Worm (Caenorhabditis elegans) whole organism, L1 larva: ENCODE results near the gene lact-9.

Source experiments
- Y116A8C.19 ChIP-seq: sonication (generic microtip); optimal IDR thresholded peaks from 2 replicates; lab custom pipeline; 2016; ENCODE audit warnings: missing compliant biosample characterization, missing genetic modification characterization, borderline replicate concordance
- dpl-1 ChIP-seq, 3 experiments: fragments of 150-350 bp in 2 of 3; sonication (generic microtip) in 1 of 3; optimal IDR thresholded peaks; 2 replicates each; lab custom pipeline; 2014 to 2017; ENCODE audit warnings: missing biosample characterization in 3 of 3, missing genetic modification characterization in 3 of 3, missing genetic modification reagents in 3 of 3
- efl-1 ChIP-seq, 4 experiments: fragments of 150-350 bp; optimal IDR thresholded peaks in 3 of 4; peaks in 1 of 4; 1 replicate in 1 of 4; 2 replicates in 3 of 4; lab custom pipeline; 2014; ENCODE audit warnings: missing biosample characterization in 2 of 4, missing genetic modification characterization in 2 of 4, missing genetic modification reagents in 2 of 4
- egl-27 ChIP-seq, 2 experiments: fragments of 150-350 bp in 1 of 2; sonication (generic microtip); optimal IDR thresholded peaks; 3 replicates each; lab custom pipeline; 2017 to 2018; ENCODE audit warnings: missing biosample characterization in 2 of 2, missing genetic modification characterization in 2 of 2, missing genetic modification reagents in 2 of 2
- grh-1 ChIP-seq: fragments of 200-800 bp; sonication (Bioruptor generic); IDR thresholded peaks from 2 replicates; pipeline ENCODE4 v1.3.6; 2022; ENCODE audit warnings: missing genetic modification reagents, missing genetic modification characterization, missing compliant biosample characterization
- hlh-17 ChIP-seq: fragments of 200-800 bp; sonication (Bioruptor generic); optimal IDR thresholded peaks from 2 replicates; lab custom pipeline; 2018; ENCODE audit warnings: missing genetic modification characterization, mild to moderate bottlenecking, missing compliant biosample characterization, moderate library complexity, borderline replicate concordance
- lir-3 ChIP-seq: sonication (generic microtip); optimal IDR thresholded peaks from 2 replicates; lab custom pipeline; 2016; ENCODE audit warnings: mild to moderate bottlenecking, missing genetic modification characterization, moderate library complexity, missing compliant biosample characterization; ENCODE audit not compliant: poor library complexity
- mab-9 ChIP-seq: fragments of 200-800 bp; sonication (Bioruptor generic); IDR thresholded peaks from 2 replicates; pipeline ENCODE4 v1.3.6; 2022; ENCODE audit warnings: missing genetic modification reagents, missing genetic modification characterization, missing compliant biosample characterization
- mdl-1 ChIP-seq, 2 experiments: fragments of 150-350 bp; optimal IDR thresholded peaks; 2 replicates each; lab custom pipeline; 2014 to 2017; ENCODE audit warnings: missing biosample characterization in 2 of 2, missing genetic modification characterization in 2 of 2, inconsistent platforms in 1 of 2
- mep-1 ChIP-seq: fragments of 150-350 bp; optimal IDR thresholded peaks from 2 replicates; lab custom pipeline; 2014; ENCODE audit warnings: missing biosample characterization, missing genetic modification characterization
- nhr-237 ChIP-seq: fragments of 150-350 bp; optimal IDR thresholded peaks from 2 replicates; lab custom pipeline; 2014; ENCODE audit warnings: missing biosample characterization, missing genetic modification characterization
- nhr-77 ChIP-seq: fragments of 150-350 bp; optimal IDR thresholded peaks from 2 replicates; lab custom pipeline; 2014; ENCODE audit warnings: missing biosample characterization, missing genetic modification characterization
- nhr-85 ChIP-seq: sonication (generic microtip); peaks from one replicate; lab custom pipeline; 2016; ENCODE audit warnings: missing genetic modification characterization, inconsistent platforms, missing compliant biosample characterization
- pqm-1 ChIP-seq: sonication (generic microtip); optimal IDR thresholded peaks from 3 replicates; lab custom pipeline; 2017; ENCODE audit warnings: missing biosample characterization, missing genetic modification characterization
- rnt-1 ChIP-seq: sonication (generic microtip); optimal IDR thresholded peaks from 2 replicates; lab custom pipeline; 2016; ENCODE audit warnings: mild to moderate bottlenecking, missing genetic modification characterization, moderate library complexity, missing compliant biosample characterization
- sup-37 ChIP-seq: fragments of 200-800 bp; sonication (Bioruptor generic); optimal IDR thresholded peaks from 2 replicates; lab custom pipeline; 2018; ENCODE audit warnings: mild to moderate bottlenecking, missing genetic modification characterization, missing compliant biosample characterization
- unc-62 ChIP-seq: fragments of 150-350 bp; optimal IDR thresholded peaks from 2 replicates; lab custom pipeline; 2014; ENCODE audit warnings: missing biosample characterization, missing genetic modification reagents, missing genetic modification characterization
- ztf-4 ChIP-seq: fragments of 150-350 bp; optimal IDR thresholded peaks from 2 replicates; lab custom pipeline; 2014; ENCODE audit warnings: missing biosample characterization, missing genetic modification characterization

lact-9 gene

ce11 chrIV:13750033-13750432, 35.4 kb downstream of the lact-9 start, which contains the start of gene sorb-1:
sorb-1 (plus strand) TSS chrIV:13750333.
- TF ChIP-seq mab-9 (GFP tag; lab: Robert Waterston, UW) (no peak), unc-62 (GFP tag; lab: Kevin White, UChicago) (no peak), ztf-4 (no peak), Y116A8C.19 (no peak)

DNA sequence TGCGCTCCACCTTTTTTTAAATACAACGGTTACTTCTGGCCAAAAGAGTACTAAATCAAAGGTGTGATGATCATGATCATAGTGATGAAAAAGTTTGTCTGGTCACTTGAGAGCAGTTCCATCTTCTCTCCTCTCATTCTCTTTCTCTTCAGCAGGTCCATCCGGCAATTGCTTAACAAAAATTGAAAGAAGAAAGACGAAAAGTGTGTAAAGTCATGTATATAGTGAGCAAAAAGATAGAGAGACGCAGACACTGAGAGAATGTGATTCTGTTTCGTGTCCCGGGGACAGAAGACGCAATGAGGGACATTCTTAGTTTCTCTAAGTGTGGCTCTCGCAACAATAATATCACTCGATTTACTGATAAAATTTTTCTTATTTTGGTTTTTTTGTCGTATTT, 36.6 kb downstream of the lact-9 start:
- TF ChIP-seq efl-1 (optimal IDR thresholded peaks at IDR 0.05; lab: Kevin White, UChicago), result peak in 1 of 2 experiments; percentile 9
- no peak for TF ChIP-seq efl-1 (GFP tag; optimal IDR thresholded peaks at IDR 0.05 in 1 of 2; lab: Kevin White, UChicago)
- TF ChIP-seq mdl-1 (tag; optimal IDR thresholded peaks at IDR 0.05; lab: Kevin White, UChicago), result no peak

ce11 chrIV:13745409-13745808, 40.0 kb downstream of the lact-9 start, which contains the start of gene C47A4.5:
C47A4.5 (plus strand) TSS chrIV:13745709.
- TF ChIP-seq pqm-1 (tag; lab: Kevin White, UChicago), result no peak
- TF ChIP-seq mdl-1 (tag; optimal IDR thresholded peaks at IDR 0.05; lab: Kevin White, UChicago), result no peak
- TF ChIP-seq dpl-1 (GFP tag; optimal IDR thresholded peaks at IDR 0.05; lab: Kevin White, UChicago), result no peak
- no peak for TF ChIP-seq nhr-85
- no peak for TF ChIP-seq grh-1 (GFP tag; lab: Robert Waterston, UW)
- no peak for TF ChIP-seq sup-37

DNA sequence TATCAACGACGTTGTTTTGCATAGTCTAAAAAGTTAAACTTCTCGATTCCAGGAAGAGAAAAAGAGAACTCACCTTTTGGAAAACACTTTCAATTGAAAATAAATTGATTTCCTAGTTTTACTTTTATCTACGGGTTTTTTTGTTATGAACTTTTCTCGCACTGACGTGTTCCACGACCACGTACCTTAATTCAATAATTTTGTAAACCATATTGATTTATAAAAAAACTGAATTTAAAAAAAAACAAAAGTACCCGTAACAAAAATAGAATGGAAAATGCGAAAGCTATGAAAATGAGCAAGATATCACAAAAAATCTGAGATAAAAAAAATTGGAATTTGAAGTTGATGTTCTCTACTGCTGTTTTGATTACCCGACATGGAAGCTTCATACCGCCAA, 43.2 kb downstream of the lact-9 start, which contains the start of gene C47A4.3:
TSS of gene C47A4.3 (minus strand) at position 101 of the 400 bp plus-strand sequence.
- TF ChIP-seq efl-1 (optimal IDR thresholded peaks at IDR 0.05; lab: Kevin White, UChicago) (no peak), efl-1 (GFP tag; optimal IDR thresholded peaks at IDR 0.05 in 1 of 2; lab: Kevin White, UChicago) (no peak), nhr-77 (tag; lab: Kevin White, UChicago) (no peak), Y116A8C.19 (no peak), hlh-17 (GFP tag; lab: Kevin White, UChicago) (no peak), rnt-1 (tag; lab: Kevin White, UChicago) (no peak), nhr-237 (no peak), unc-62 (GFP tag; lab: Kevin White, UChicago) (no peak), lir-3 (tag; lab: Kevin White, UChicago) (no peak), mep-1 (tag; lab: Kevin White, UChicago) (no peak), egl-27 (tag; optimal IDR thresholded peaks at IDR 0.05; lab: Kevin White, UChicago) (no peak), nhr-85 (no peak)
